Worm (Caenorhabditis elegans) whole organism, midembryonic: ENCODE results near the gene B0563.7.

ENCODE experiments used
- cog-1 ChIP-seq: sonication (generic microtip); optimal IDR thresholded peaks from 2 replicates; lab custom pipeline; 2016; ENCODE audit warnings: missing genetic modification characterization, missing compliant biosample characterization
- flt-1 ChIP-seq: fragments of 200-800 bp; sonication (Bioruptor generic); IDR thresholded peaks from 2 replicates; pipeline ENCODE4 v1.3.6; 2022; ENCODE audit warnings: missing genetic modification characterization, missing compliant biosample characterization
- klf-2 ChIP-seq: fragments of 200-800 bp; sonication (Bioruptor generic); conservative IDR thresholded peaks from 2 replicates; pipeline ENCODE4 v1.3.6; 2022; ENCODE audit warnings: missing genetic modification reagents, missing genetic modification characterization, missing compliant biosample characterization
- tab-1 ChIP-seq: fragments of 200-800 bp; sonication (Bioruptor generic); IDR thresholded peaks from 2 replicates; pipeline ENCODE4 v1.3.6; 2022; ENCODE audit warnings: missing genetic modification characterization, missing compliant biosample characterization
- ztf-23 ChIP-seq: fragments of 200-800 bp; sonication (Bioruptor generic); IDR thresholded peaks from 2 replicates; pipeline ENCODE4 v1.3.6; 2022; ENCODE audit warnings: missing genetic modification reagents, missing genetic modification characterization, missing compliant biosample characterization
- ztf-29 ChIP-seq: fragments of 200-800 bp; sonication (Bioruptor generic); IDR thresholded peaks from 2 replicates; pipeline ENCODE4 v1.3.6; 2022; ENCODE audit warnings: missing genetic modification reagents, missing genetic modification characterization, missing compliant biosample characterization

- no peak for TF ChIP-seq ztf-29 (GFP tag; lab: Robert Waterston, UW)
- TF ChIP-seq tab-1 (GFP tag; lab: Robert Waterston, UW), result no peak
- TF ChIP-seq flt-1, result no peak
- TF ChIP-seq cog-1, result no peak
- TF ChIP-seq ztf-23 (GFP tag; lab: Robert Waterston, UW), result no peak
- TF ChIP-seq klf-2, result no peak
Observed at ce11 chrX:9137402-9137801, 16.7 kb downstream of the B0563.7 start, which contains the start of gene B0563.6.
